Fruit fly (Drosophila melanogaster) whole organism, embryonic: ENCODE measurements around the gene CG43248.

ENCODE experiments used
- B-H2 ChIP-seq: fragments of 200-800 bp; sonication (Bioruptor generic); optimal IDR thresholded peaks from 2 replicates; lab custom pipeline; 2018; ENCODE audit warnings: missing biosample characterization, mild to moderate bottlenecking, missing genetic modification characterization
- CG11504 ChIP-seq: fragments of 200-800 bp; sonication (Bioruptor generic); optimal IDR thresholded peaks from 3 replicates; lab custom pipeline; 2019; ENCODE audit warnings: missing biosample characterization, mild to moderate bottlenecking, missing genetic modification characterization, moderate library complexity
- CG11723 ChIP-seq: fragments of 200-800 bp; sonication (Bioruptor generic); optimal IDR thresholded peaks from 2 replicates; lab custom pipeline; 2017; ENCODE audit warnings: missing biosample characterization, mild to moderate bottlenecking, missing genetic modification characterization
- CG17912 ChIP-seq: fragments of 200-800 bp; sonication (Bioruptor generic); optimal IDR thresholded peaks from 2 replicates; lab custom pipeline; 2018; ENCODE audit warnings: missing biosample characterization, mild to moderate bottlenecking, missing genetic modification characterization
- CG2712 ChIP-seq: fragments of 200-800 bp; optimal IDR thresholded peaks from 3 replicates; lab custom pipeline; 2019; ENCODE audit warnings: missing biosample characterization, mild to moderate bottlenecking, missing genetic modification characterization, moderate library complexity
- Hmx ChIP-seq: fragments of 200-800 bp; sonication (Bioruptor generic); optimal IDR thresholded peaks from 2 replicates; lab custom pipeline; 2016; ENCODE audit warnings: missing biosample characterization, missing genetic modification characterization
- tin ChIP-seq: fragments of 200-800 bp; sonication (Bioruptor generic); optimal IDR thresholded peaks from 3 replicates; lab custom pipeline; 2016; ENCODE audit warnings: missing biosample characterization, missing genetic modification characterization
- tio ChIP-seq: fragments of 200-800 bp; sonication (Bioruptor generic); optimal IDR thresholded peaks from 2 replicates; lab custom pipeline; 2017; ENCODE audit warnings: missing biosample characterization, missing genetic modification characterization, inconsistent platforms

- TF ChIP-seq CG2712 (tag; lab: Kevin White, UChicago) (no peak), CG17912 (GFP tag; lab: Kevin White, UChicago) (no peak), tin (GFP tag; lab: Kevin White, UChicago) (no peak), Hmx (GFP tag; lab: Kevin White, UChicago) (no peak), tio (GFP tag; lab: Kevin White, UChicago) (no peak), CG11504 (tag; lab: Kevin White, UChicago) (no peak), B-H2 (GFP tag; lab: Kevin White, UChicago) (no peak), CG11723 (GFP tag; lab: Kevin White, UChicago) (no peak)
These were observed 11.0 kb downstream of the CG43248 start, which contains the start of gene yellow-k for dm6 chr3L:15520320-15520719.
